Comparison of ENCODE assay signal across 5 fruit fly cellular contexts in genomic region chr2L:8292159-8292887, dm6.
TF ChIP-seq lines count a peak whose summit lies in the region.

No protein-coding gene starts in this region.

- TF ChIP-seq CTCF in whole organism, embryonic (GFP tag; optimal IDR thresholded peaks at IDR 0.05; lab: Kevin White, UChicago): peak; percentile 69

TF ChIP-seq in whole organism, adult, 20 proteins besides CTCF, POLR2A, EP300 and RAD21:
- peak; percentile 27 for TF ChIP-seq bab1 (GFP tag; optimal IDR thresholded peaks at IDR 0.05; lab: Kevin White, UChicago)
- TF ChIP-seq kay (GFP tag; lab: Kevin White, UChicago; ENCODE audit: borderline replicate concordance): peak; percentile 59
- TF ChIP-seq toe (GFP tag; optimal IDR thresholded peaks at IDR 0.05; lab: Kevin White, UChicago): no peak
- no peak for TF ChIP-seq cnc (optimal IDR thresholded peaks at IDR 0.05; lab: Kevin White, UChicago)
- no peak for TF ChIP-seq CG11617 (GFP tag; optimal IDR thresholded peaks at IDR 0.05; lab: Kevin White, UChicago)
- TF ChIP-seq Hr96 (GFP tag; optimal IDR thresholded peaks at IDR 0.05; lab: Kevin White, UChicago): no peak
- TF ChIP-seq CG7101 (tag; optimal IDR thresholded peaks at IDR 0.05; lab: Kevin White, UChicago): peak; percentile 3
- TF ChIP-seq pad (GFP tag; optimal IDR thresholded peaks at IDR 0.05; lab: Kevin White, UChicago): no peak
- TF ChIP-seq Clk (GFP tag; optimal IDR thresholded peaks at IDR 0.05; lab: Kevin White, UChicago): no peak
- no peak for TF ChIP-seq Mnt (GFP tag; optimal IDR thresholded peaks at IDR 0.05; lab: Kevin White, UChicago)

TF ChIP-seq in whole organism, embryonic, 481 proteins besides CTCF, POLR2A, EP300 and RAD21 (continues in another document):
- TF ChIP-seq ATbp (GFP tag; optimal IDR thresholded peaks at IDR 0.05; lab: Kevin White, UChicago) (peak; percentile 95), row (GFP tag; IDR thresholded peaks at IDR 0.05; lab: Robert Waterston, UW) (peak; percentile 98), CG2116 (GFP tag; optimal IDR thresholded peaks at IDR 0.05; lab: Kevin White, UChicago) (peak; percentile 70), CG13775 (GFP tag; optimal IDR thresholded peaks at IDR 0.05; lab: Kevin White, UChicago) (peak; percentile 90), repo (GFP tag; optimal IDR thresholded peaks at IDR 0.05; lab: Kevin White, UChicago) (peak; percentile 77), CG12236 (GFP tag; optimal IDR thresholded peaks at IDR 0.05; lab: Kevin White, UChicago) (peak; percentile 90), CG8089 (GFP tag; optimal IDR thresholded peaks at IDR 0.05; lab: Kevin White, UChicago) (peak; percentile 85), CG17612 (GFP tag; IDR thresholded peaks at IDR 0.05; lab: Robert Waterston, UW) (peak; percentile 91), CG10209 (GFP tag; optimal IDR thresholded peaks at IDR 0.05; lab: Kevin White, UChicago) (peak; percentile 94), CG9215 (GFP tag; IDR thresholded peaks at IDR 0.05; lab: Robert Waterston, UW) (peak; percentile 92), usp (GFP tag; optimal IDR thresholded peaks at IDR 0.05; lab: Kevin White, UChicago) (no peak), CG2202 (tag; optimal IDR thresholded peaks at IDR 0.05; lab: Kevin White, UChicago) (peak; percentile 95), CG5180 (GFP tag; optimal IDR thresholded peaks at IDR 0.05; lab: Kevin White, UChicago) (peak; percentile 89), ranshi (GFP tag; IDR thresholded peaks at IDR 0.05; lab: Robert Waterston, UW) (peak; percentile 96), odd (GFP tag; optimal IDR thresholded peaks at IDR 0.05; lab: Kevin White, UChicago) (peak; percentile 95), CG1233 (GFP tag; optimal IDR thresholded peaks at IDR 0.05; lab: Kevin White, UChicago) (peak; percentile 94), Med (GFP tag; lab: Kevin White, UChicago) (peak; percentile 99), HLH54F (GFP tag; optimal IDR thresholded peaks at IDR 0.05; lab: Kevin White, UChicago) (peak; percentile 91), CG13424 (tag; optimal IDR thresholded peaks at IDR 0.05; lab: Kevin White, UChicago) (peak; percentile 97), ERR (GFP tag; optimal IDR thresholded peaks at IDR 0.05; lab: Kevin White, UChicago) (peak; percentile 79), sug (tag; optimal IDR thresholded peaks at IDR 0.05; lab: Kevin White, UChicago) (peak; percentile 93)

TF ChIP-seq in whole organism, prepupa, 60 proteins besides CTCF, POLR2A, EP300 and RAD21 (continues in another document):
- TF ChIP-seq achi (GFP tag; optimal IDR thresholded peaks at IDR 0.05; lab: Kevin White, UChicago) (peak; percentile 71), CG6854 (GFP tag; optimal IDR thresholded peaks at IDR 0.05; lab: Kevin White, UChicago) (peak; percentile 5), fkh (GFP tag; optimal IDR thresholded peaks at IDR 0.05; lab: Kevin White, UChicago) (peak; percentile 55), CG11294 (GFP tag; IDR thresholded peaks at IDR 0.05; lab: Robert Waterston, UW) (peak; percentile 75), CG10669 (GFP tag; optimal IDR thresholded peaks at IDR 0.05; lab: Kevin White, UChicago) (peak; percentile 57), OdsH (GFP tag; optimal IDR thresholded peaks at IDR 0.05; lab: Kevin White, UChicago) (peak; percentile 74), CG3032 (tag; optimal IDR thresholded peaks at IDR 0.05; lab: Kevin White, UChicago) (peak; percentile 28), Hr38 (GFP tag; optimal IDR thresholded peaks at IDR 0.05; lab: Kevin White, UChicago) (no peak), Hr4 (GFP tag; optimal IDR thresholded peaks at IDR 0.05; lab: Kevin White, UChicago) (peak; percentile 92), CG1621 (tag; optimal IDR thresholded peaks at IDR 0.05; lab: Kevin White, UChicago) (peak; percentile 6), Hr39 (GFP tag; optimal IDR thresholded peaks at IDR 0.05; lab: Kevin White, UChicago) (peak; percentile 59), CG7368 (GFP tag; optimal IDR thresholded peaks at IDR 0.05; lab: Kevin White, UChicago) (no peak), CG16779 (tag; optimal IDR thresholded peaks at IDR 0.05; lab: Kevin White, UChicago) (peak; percentile 39), topi (GFP tag; optimal IDR thresholded peaks at IDR 0.05; lab: Kevin White, UChicago) (peak; percentile 56), cyc (GFP tag; optimal IDR thresholded peaks at IDR 0.05; lab: Kevin White, UChicago) (peak; percentile 32), Met (GFP tag; optimal IDR thresholded peaks at IDR 0.05; lab: Kevin White, UChicago) (peak; percentile 54), Eip75B (GFP tag; optimal IDR thresholded peaks at IDR 0.05; lab: Kevin White, UChicago) (peak; percentile 74), Lpt (GFP tag; optimal IDR thresholded peaks at IDR 0.05; lab: Kevin White, UChicago) (peak; percentile 80), CG3919 (GFP tag; optimal IDR thresholded peaks at IDR 0.05; lab: Kevin White, UChicago) (peak; percentile 50), CG6808 (GFP tag; optimal IDR thresholded peaks at IDR 0.05; lab: Kevin White, UChicago) (peak; percentile 47), CG32006 (GFP tag; optimal IDR thresholded peaks at IDR 0.05; lab: Kevin White, UChicago) (peak; percentile 92)

TF ChIP-seq in whole organism, pupa, 21 proteins besides CTCF, POLR2A, EP300 and RAD21:
- TF ChIP-seq CG15710 (tag; optimal IDR thresholded peaks at IDR 0.05; lab: Kevin White, UChicago) (peak; percentile 50), EcR (GFP tag; optimal IDR thresholded peaks at IDR 0.05; lab: Kevin White, UChicago) (peak; percentile 56), CG32121 (GFP tag; IDR thresholded peaks at IDR 0.05; lab: Robert Waterston, UW) (peak; percentile 89), D1 (tag; optimal IDR thresholded peaks at IDR 0.05; lab: Kevin White, UChicago) (no peak), Ets98B (GFP tag; IDR thresholded peaks at IDR 0.05; lab: Robert Waterston, UW) (peak; percentile 95), CG13204 (GFP tag; optimal IDR thresholded peaks at IDR 0.05; lab: Kevin White, UChicago) (peak; percentile 85), CG4496 (GFP tag; IDR thresholded peaks at IDR 0.05; lab: Robert Waterston, UW) (peak; percentile 91), CG8159 (tag; optimal IDR thresholded peaks at IDR 0.05; lab: Kevin White, UChicago) (peak; percentile 66), CG10348 (GFP tag; IDR thresholded peaks at IDR 0.05; lab: Robert Waterston, UW) (no peak), gl (tag; optimal IDR thresholded peaks at IDR 0.05; lab: Kevin White, UChicago) (no peak), CG17806 (tag; optimal IDR thresholded peaks at IDR 0.05; lab: Kevin White, UChicago) (peak; percentile 62), CG8301 (tag; optimal IDR thresholded peaks at IDR 0.05; lab: Kevin White, UChicago) (peak; percentile 81), Pif1B (GFP tag; optimal IDR thresholded peaks at IDR 0.05; lab: Kevin White, UChicago) (peak; percentile 64), CG34367 (tag; optimal IDR thresholded peaks at IDR 0.05; lab: Kevin White, UChicago) (peak; percentile 43), rn (GFP tag; IDR thresholded peaks at IDR 0.05; lab: Robert Waterston, UW) (peak; percentile 81), CG12605 (GFP tag; IDR thresholded peaks at IDR 0.05; lab: Robert Waterston, UW) (peak; percentile 87), CG9948 (tag; optimal IDR thresholded peaks at IDR 0.05; lab: Kevin White, UChicago) (peak; percentile 53), Snoo (tag; optimal IDR thresholded peaks at IDR 0.05; lab: Kevin White, UChicago) (peak; percentile 48), fd96Ca (GFP tag; IDR thresholded peaks at IDR 0.05; lab: Robert Waterston, UW) (peak; percentile 65), Pif1A (GFP tag; optimal IDR thresholded peaks at IDR 0.05; lab: Kevin White, UChicago) (peak; percentile 83), CG14655 (GFP tag; optimal IDR thresholded peaks at IDR 0.05; lab: Kevin White, UChicago) (peak; percentile 74)

TF ChIP-seq in whole organism, wandering third instar larva, 38 proteins besides CTCF, POLR2A, EP300 and RAD21 (continues in another document):
- no peak for TF ChIP-seq Hr83 (GFP tag; optimal IDR thresholded peaks at IDR 0.05; lab: Kevin White, UChicago; ENCODE audit: poor library complexity, severe bottlenecking)
- peak; percentile 80 for TF ChIP-seq h (GFP tag; optimal IDR thresholded peaks at IDR 0.05; lab: Kevin White, UChicago)
- peak; percentile 84 for TF ChIP-seq rgr (GFP tag; optimal IDR thresholded peaks at IDR 0.05; lab: Kevin White, UChicago)
- peak; percentile 55 for TF ChIP-seq woc (GFP tag; optimal IDR thresholded peaks at IDR 0.05; lab: Kevin White, UChicago)
- TF ChIP-seq Myc (optimal IDR thresholded peaks at IDR 0.05; lab: Kevin White, UChicago): no peak
- TF ChIP-seq dsf (GFP tag; optimal IDR thresholded peaks at IDR 0.05; lab: Kevin White, UChicago; ENCODE audit: borderline replicate concordance): peak; percentile 26
- TF ChIP-seq CG9705 (GFP tag; optimal IDR thresholded peaks at IDR 0.05; lab: Kevin White, UChicago): peak; percentile 25
- TF ChIP-seq brk (GFP tag; optimal IDR thresholded peaks at IDR 0.05; lab: Kevin White, UChicago): peak; percentile 61
- TF ChIP-seq N (GFP tag; optimal IDR thresholded peaks at IDR 0.05; lab: Kevin White, UChicago): no peak
- peak; percentile 88 for TF ChIP-seq ey (GFP tag; optimal IDR thresholded peaks at IDR 0.05; lab: Kevin White, UChicago)
- TF ChIP-seq pan (optimal IDR thresholded peaks at IDR 0.05; lab: Kevin White, UChicago): no peak
- TF ChIP-seq sage (GFP tag; optimal IDR thresholded peaks at IDR 0.05; lab: Kevin White, UChicago): peak; percentile 3
- TF ChIP-seq GATAd (GFP tag; optimal IDR thresholded peaks at IDR 0.05; lab: Kevin White, UChicago): no peak
- no peak for TF ChIP-seq jim (GFP tag; optimal IDR thresholded peaks at IDR 0.05; lab: Kevin White, UChicago)
- TF ChIP-seq lola (GFP tag; optimal IDR thresholded peaks at IDR 0.05; lab: Kevin White, UChicago): no peak
- TF ChIP-seq sv (GFP tag; optimal IDR thresholded peaks at IDR 0.05; lab: Kevin White, UChicago): peak; percentile 96
- no peak for TF ChIP-seq Vsx2 (GFP tag; optimal IDR thresholded peaks at IDR 0.05; lab: Kevin White, UChicago; ENCODE audit: partially characterized antibody)
- TF ChIP-seq Mio (GFP tag; optimal IDR thresholded peaks at IDR 0.05; lab: Kevin White, UChicago): no peak
- TF ChIP-seq CG32264 (GFP tag; optimal IDR thresholded peaks at IDR 0.05; lab: Kevin White, UChicago): peak; percentile 56
- TF ChIP-seq Hnf4 (GFP tag; optimal IDR thresholded peaks at IDR 0.05; lab: Kevin White, UChicago): peak; percentile 78
- TF ChIP-seq OdsH (GFP tag; optimal IDR thresholded peaks at IDR 0.05; lab: Kevin White, UChicago): peak; percentile 86
- TF ChIP-seq fru (GFP tag; optimal IDR thresholded peaks at IDR 0.05; lab: Kevin White, UChicago): peak; percentile 78
- peak; percentile 59 for TF ChIP-seq psq (GFP tag; optimal IDR thresholded peaks at IDR 0.05; lab: Kevin White, UChicago)
- TF ChIP-seq Sp1 (GFP tag; optimal IDR thresholded peaks at IDR 0.05; lab: Kevin White, UChicago): peak; percentile 80
- TF ChIP-seq HLH106 (tag; optimal IDR thresholded peaks at IDR 0.05; lab: Kevin White, UChicago): peak; percentile 78
- no peak for TF ChIP-seq dl (GFP tag; optimal IDR thresholded peaks at IDR 0.05; lab: Kevin White, UChicago; ENCODE audit: insufficient read depth in 1 of 2, partially characterized antibody in 2 of 2)
- TF ChIP-seq Abd-B (GFP tag; optimal IDR thresholded peaks at IDR 0.05; lab: Kevin White, UChicago): no peak
- TF ChIP-seq tai (GFP tag; optimal IDR thresholded peaks at IDR 0.05; lab: Kevin White, UChicago): peak; percentile 80
